Worm (Caenorhabditis elegans) whole organism, L2 larva: ENCODE data around the gene cal-7.

Experiments used
- R02D3.7 ChIP-seq: fragments of 150-350 bp; optimal IDR thresholded peaks from 2 replicates; lab custom pipeline; 2014; ENCODE audit warnings: missing biosample characterization, missing genetic modification characterization
- dmd-4 ChIP-seq: sonication (generic microtip); optimal IDR thresholded peaks from 2 replicates; lab custom pipeline; 2017; ENCODE audit warnings: missing biosample characterization, missing genetic modification characterization
- elt-3 ChIP-seq: sonication (generic microtip); optimal IDR thresholded peaks from 2 replicates; lab custom pipeline; 2017; ENCODE audit warnings: missing biosample characterization, missing genetic modification characterization
- lin-11 ChIP-seq: fragments of 150-350 bp; sonication (generic microtip); optimal IDR thresholded peaks from 2 replicates; lab custom pipeline; 2014; ENCODE audit warnings: missing biosample characterization, missing genetic modification characterization, inconsistent platforms, mixed read lengths
- lin-39 ChIP-seq: fragments of 150-350 bp; optimal IDR thresholded peaks from 2 replicates; lab custom pipeline; 2014; ENCODE audit warnings: missing biosample characterization, missing genetic modification reagents, missing genetic modification characterization
- mab-5 ChIP-seq: fragments of 150-350 bp; optimal IDR thresholded peaks from 2 replicates; lab custom pipeline; 2014; ENCODE audit warnings: missing biosample characterization, missing genetic modification characterization
- nhr-23 ChIP-seq: fragments of 150-350 bp; optimal IDR thresholded peaks from 2 replicates; lab custom pipeline; 2014; ENCODE audit warnings: missing biosample characterization, missing genetic modification reagents, missing genetic modification characterization
- unc-39 ChIP-seq: fragments of 150-350 bp; optimal IDR thresholded peaks from 2 replicates; lab custom pipeline; 2014; ENCODE audit warnings: missing biosample characterization, missing genetic modification characterization

- TF ChIP-seq elt-3 (tag; lab: Kevin White, UChicago) = no peak
- TF ChIP-seq lin-39 (tag; lab: Kevin White, UChicago) = no peak
- TF ChIP-seq unc-39 (tag; lab: Kevin White, UChicago) = no peak
- TF ChIP-seq nhr-23 (tag; lab: Kevin White, UChicago) = no peak
- no peak for TF ChIP-seq R02D3.7
- no peak for TF ChIP-seq dmd-4 (tag; lab: Kevin White, UChicago)
- no peak for TF ChIP-seq lin-11 (tag; lab: Kevin White, UChicago)
- TF ChIP-seq mab-5 (tag; lab: Kevin White, UChicago) = no peak
Measured at ce11 chrV:9758437-9758836, 24.5 kb downstream of the cal-7 start.
